Fruit fly (Drosophila melanogaster) whole organism, adult: Measurements from ENCODE around the gene CG8673.

Experiments used
- CG33017 ChIP-seq: fragments of 200-800 bp; sonication (Bioruptor generic); optimal IDR thresholded peaks from 2 replicates; lab custom pipeline; 2018; ENCODE audit warnings: missing biosample characterization, mild to moderate bottlenecking, missing genetic modification characterization, moderate library complexity
- tj ChIP-seq: fragments of 200-800 bp; sonication (Bioruptor generic); optimal IDR thresholded peaks from 3 replicates; lab custom pipeline; 2017; ENCODE audit warnings: missing biosample characterization, mild to moderate bottlenecking, missing genetic modification characterization, moderate library complexity

- peak; percentile 61 for TF ChIP-seq CG33017 (tag; lab: Kevin White, UChicago)
- peak; percentile 58 for TF ChIP-seq tj
Observed at dm6 chr2L:8163588-8164166, 39.5 kb downstream of the CG8673 start.
